Worm (Caenorhabditis elegans) whole organism, late embryonic: ENCODE data around the gene fbxc-25.

Experiments
- ahr-1 ChIP-seq: sonication (generic microtip); optimal IDR thresholded peaks from 2 replicates; lab custom pipeline; 2016; ENCODE audit warnings: missing genetic modification characterization, missing compliant biosample characterization
- ama-1 ChIP-seq: fragments of 150-350 bp; optimal IDR thresholded peaks from 2 replicates; lab custom pipeline; 2014
- ceh-22 ChIP-seq: sonication (generic microtip); optimal IDR thresholded peaks from 2 replicates; lab custom pipeline; 2017; ENCODE audit warnings: missing biosample characterization, missing genetic modification characterization
- ceh-24 ChIP-seq: sonication (generic microtip); optimal IDR thresholded peaks from 2 replicates; lab custom pipeline; 2016; ENCODE audit warnings: mild to moderate bottlenecking, missing genetic modification characterization, missing compliant biosample characterization
- dve-1 ChIP-seq: sonication (generic microtip); optimal IDR thresholded peaks from 2 replicates; lab custom pipeline; 2017; ENCODE audit warnings: antibody characterized with exemption, mild to moderate bottlenecking, missing genetic modification characterization, missing compliant biosample characterization
- lim-6 ChIP-seq: sonication (generic microtip); optimal IDR thresholded peaks from 2 replicates; lab custom pipeline; 2016; ENCODE audit warnings: missing genetic modification characterization, missing compliant biosample characterization
- lin-11 ChIP-seq: fragments of 200-800 bp; sonication (Bioruptor generic); optimal IDR thresholded peaks from 2 replicates; lab custom pipeline; 2018; ENCODE audit warnings: mild to moderate bottlenecking, missing genetic modification characterization, missing compliant biosample characterization
- nfya-1 ChIP-seq: sonication (generic microtip); optimal IDR thresholded peaks from 2 replicates; lab custom pipeline; 2017; ENCODE audit warnings: missing genetic modification characterization, mild to moderate bottlenecking, missing compliant biosample characterization, antibody characterized with exemption, moderate library complexity
- npax-4 ChIP-seq: sonication (generic microtip); optimal IDR thresholded peaks from 2 replicates; lab custom pipeline; 2016; ENCODE audit warnings: missing genetic modification characterization, missing compliant biosample characterization
- odd-2 ChIP-seq: sonication (generic microtip); optimal IDR thresholded peaks from 2 replicates; lab custom pipeline; 2017; ENCODE audit warnings: antibody characterized with exemption, mild to moderate bottlenecking, missing genetic modification characterization, missing compliant biosample characterization
- pha-4 ChIP-seq: fragments of 150-350 bp; optimal IDR thresholded peaks from 2 replicates; lab custom pipeline; 2018; ENCODE audit warnings: missing biosample characterization, missing genetic modification reagents, missing genetic modification characterization
- sdc-2 ChIP-seq: sonication (generic microtip); optimal IDR thresholded peaks from 2 replicates; lab custom pipeline; 2016; ENCODE audit warnings: missing genotype, missing genetic modification characterization, missing compliant biosample characterization
- tbx-2 ChIP-seq: sonication (generic microtip); optimal IDR thresholded peaks from 2 replicates; lab custom pipeline; 2016; ENCODE audit warnings: missing genetic modification characterization, missing compliant biosample characterization

ce11 chrII:2332220-2332619 lies 36.2 kb upstream of the fbxc-25 start, which contains the start of gene F43C11.8:
- TF ChIP-seq lin-11 (tag; lab: Kevin White, UChicago) (no peak), ahr-1 (no peak), pha-4 (no peak), nfya-1 (tag; lab: Kevin White, UChicago) (no peak), dve-1 (tag; lab: Kevin White, UChicago) (no peak), lim-6 (tag; lab: Kevin White, UChicago) (no peak), npax-4 (tag; lab: Kevin White, UChicago) (no peak), odd-2 (tag; lab: Kevin White, UChicago) (no peak), ceh-22 (tag; lab: Kevin White, UChicago) (no peak), ama-1 (no peak), ceh-24 (tag; lab: Kevin White, UChicago) (no peak), tbx-2 (no peak), sdc-2 (tag; lab: Kevin White, UChicago) (no peak)
